Fruit fly (Drosophila melanogaster) whole organism, prepupa: ENCODE results near the gene CG11309.

Experiments used
- CG10669 ChIP-seq: fragments of 200-800 bp; sonication (Bioruptor generic); optimal IDR thresholded peaks from 3 replicates; lab custom pipeline; 2018; ENCODE audit warnings: missing biosample characterization, mild to moderate bottlenecking, missing genetic modification characterization, moderate library complexity
- CG11294 ChIP-seq: fragments of 200-800 bp; sonication (Bioruptor generic); IDR thresholded peaks from 2 replicates; pipeline ENCODE4 v1.3.6; 2022; ENCODE audit warnings: missing biosample characterization, missing genetic modification characterization
- CG11902 ChIP-seq: fragments of 200-800 bp; sonication (Bioruptor generic); optimal IDR thresholded peaks from 3 replicates; lab custom pipeline; 2016; ENCODE audit warnings: missing biosample characterization, missing genetic modification characterization
- CG15336 ChIP-seq: fragments of 200-800 bp; sonication (Bioruptor generic); IDR thresholded peaks from 2 replicates; pipeline ENCODE4 v1.3.6; 2022; ENCODE audit warnings: missing biosample characterization, missing genetic modification characterization
- CG16779 ChIP-seq: fragments of 200-800 bp; sonication (Bioruptor generic); optimal IDR thresholded peaks from 3 replicates; lab custom pipeline; 2017; ENCODE audit warnings: missing biosample characterization, mild to moderate bottlenecking, missing genetic modification characterization
- CG32006 ChIP-seq: fragments of 200-800 bp; sonication (Bioruptor generic); optimal IDR thresholded peaks from 3 replicates; lab custom pipeline; 2017; ENCODE audit warnings: missing biosample characterization, mild to moderate bottlenecking, missing genetic modification characterization
- CG34406 ChIP-seq: fragments of 200-800 bp; sonication (Bioruptor generic); optimal IDR thresholded peaks from 3 replicates; lab custom pipeline; 2016; ENCODE audit warnings: missing biosample characterization, missing genetic modification characterization
- CG6808 ChIP-seq: fragments of 200-800 bp; sonication (Bioruptor generic); optimal IDR thresholded peaks from 3 replicates; lab custom pipeline; 2017; ENCODE audit warnings: missing biosample characterization, missing genetic modification characterization, mild to moderate bottlenecking, moderate library complexity, missing genetic modification reagents
- CG6854 ChIP-seq: fragments of 200-800 bp; sonication (Bioruptor generic); optimal IDR thresholded peaks from 2 replicates; lab custom pipeline; 2017; ENCODE audit warnings: missing biosample characterization, mild to moderate bottlenecking, missing genetic modification characterization
- CG8119 ChIP-seq: fragments of 200-800 bp; sonication (Bioruptor generic); IDR thresholded peaks from 3 replicates; pipeline ENCODE4 v1.3.6; 2022; ENCODE audit warnings: missing biosample characterization, missing genetic modification characterization
- CG8319 ChIP-seq: fragments of 200-800 bp; sonication (Bioruptor generic); optimal IDR thresholded peaks from 3 replicates; lab custom pipeline; 2016; ENCODE audit warnings: missing biosample characterization, missing genetic modification characterization
- CG9139 ChIP-seq: fragments of 200-800 bp; sonication (Bioruptor generic); optimal IDR thresholded peaks from 3 replicates; lab custom pipeline; 2017; ENCODE audit warnings: missing biosample characterization, mild to moderate bottlenecking, missing genetic modification characterization
- Eip78C ChIP-seq: fragments of 200-800 bp; sonication (Bioruptor generic); peaks from one replicate; lab custom pipeline; 2016; ENCODE audit warnings: missing biosample characterization, missing genetic modification characterization
- Eip93F ChIP-seq: fragments of 200-800 bp; sonication (Bioruptor generic); optimal IDR thresholded peaks from 2 replicates; lab custom pipeline; 2016; ENCODE audit warnings: missing biosample characterization, mild to moderate bottlenecking, missing genetic modification characterization
- Ets96B ChIP-seq: fragments of 200-800 bp; optimal IDR thresholded peaks from 2 replicates; lab custom pipeline; 2019; ENCODE audit warnings: missing biosample characterization, mild to moderate bottlenecking, missing genetic modification characterization, moderate library complexity
- Gug ChIP-seq: fragments of 200-800 bp; sonication (Bioruptor generic); IDR thresholded peaks from 2 replicates; pipeline ENCODE4 v1.3.6; 2022; ENCODE audit warnings: missing biosample characterization, missing genetic modification characterization
- Hr4 ChIP-seq: fragments of 200-800 bp; sonication (Bioruptor generic); optimal IDR thresholded peaks from 3 replicates; lab custom pipeline; 2016; ENCODE audit warnings: missing biosample characterization, missing genetic modification characterization
- Lpt ChIP-seq: fragments of 200-800 bp; sonication (Bioruptor generic); optimal IDR thresholded peaks from 3 replicates; lab custom pipeline; 2016; ENCODE audit warnings: missing biosample characterization, missing genetic modification characterization
- Met ChIP-seq: fragments of 200-800 bp; sonication (Bioruptor generic); optimal IDR thresholded peaks from 3 replicates; lab custom pipeline; 2016; ENCODE audit warnings: missing biosample characterization, missing genetic modification characterization
- Smox ChIP-seq: fragments of 200-800 bp; sonication (Bioruptor generic); optimal IDR thresholded peaks from 3 replicates; lab custom pipeline; 2016; ENCODE audit warnings: missing biosample characterization, missing genetic modification characterization
- Sox102F ChIP-seq: fragments of 200-800 bp; sonication (Bioruptor generic); optimal IDR thresholded peaks from 2 replicates; lab custom pipeline; 2016; ENCODE audit warnings: missing biosample characterization, mild to moderate bottlenecking, missing genetic modification characterization
- Sox14 ChIP-seq: fragments of 200-800 bp; sonication (Bioruptor generic); optimal IDR thresholded peaks from 3 replicates; lab custom pipeline; 2016; ENCODE audit warnings: missing biosample characterization, missing genetic modification characterization
- Sox15 ChIP-seq: fragments of 200-800 bp; sonication (Bioruptor generic); optimal IDR thresholded peaks from 3 replicates; lab custom pipeline; 2016; ENCODE audit warnings: missing biosample characterization, missing genetic modification characterization
- cyc ChIP-seq: fragments of 200-800 bp; sonication (Bioruptor generic); optimal IDR thresholded peaks from 3 replicates; lab custom pipeline; 2016; ENCODE audit warnings: missing biosample characterization, missing genetic modification characterization
- dac ChIP-seq: fragments of 200-800 bp; sonication (Bioruptor generic); optimal IDR thresholded peaks from 2 replicates; lab custom pipeline; 2017; ENCODE audit warnings: missing biosample characterization, mild to moderate bottlenecking, missing genetic modification characterization
- esn ChIP-seq: fragments of 200-800 bp; sonication (Bioruptor generic); optimal IDR thresholded peaks from 2 replicates; lab custom pipeline; 2016; ENCODE audit warnings: missing biosample characterization, mild to moderate bottlenecking, missing genetic modification characterization, moderate library complexity
- fd85E ChIP-seq: fragments of 200-800 bp; sonication (Bioruptor generic); optimal IDR thresholded peaks from 3 replicates; lab custom pipeline; 2016; ENCODE audit warnings: missing biosample characterization, missing genetic modification characterization
- fkh ChIP-seq: fragments of 200-800 bp; sonication (Bioruptor generic); optimal IDR thresholded peaks from 3 replicates; lab custom pipeline; 2017; ENCODE audit warnings: missing biosample characterization, mild to moderate bottlenecking, missing genetic modification characterization, moderate library complexity
- net ChIP-seq: fragments of 200-800 bp; sonication (Bioruptor generic); optimal IDR thresholded peaks from 3 replicates; lab custom pipeline; 2016; ENCODE audit warnings: missing biosample characterization, missing genetic modification characterization
- salr ChIP-seq, 2 experiments: fragments of 200-800 bp; sonication (Bioruptor generic); optimal IDR thresholded peaks; 3 replicates each; lab custom pipeline; 2016 to 2018; ENCODE audit warnings: missing biosample characterization in 2 of 2, missing genetic modification characterization in 2 of 2, mild to moderate bottlenecking in 1 of 2
- spab ChIP-seq: fragments of 200-800 bp; sonication (Bioruptor generic); optimal IDR thresholded peaks from 2 replicates; lab custom pipeline; 2017; ENCODE audit warnings: missing biosample characterization, mild to moderate bottlenecking, missing genetic modification characterization, missing genetic modification reagents
- ss ChIP-seq, 2 experiments: fragments of 200-800 bp; sonication (Bioruptor generic); optimal IDR thresholded peaks; 2 replicates in 1 of 2; 3 replicates in 1 of 2; lab custom pipeline; 2017 to 2018; ENCODE audit warnings: mild to moderate bottlenecking in 2 of 2, missing biosample characterization in 2 of 2, missing genetic modification characterization in 2 of 2, moderate library complexity in 1 of 2
- svp ChIP-seq: fragments of 200-800 bp; sonication (Bioruptor generic); peaks from one replicate; lab custom pipeline; 2016; ENCODE audit warnings: missing biosample characterization, missing genetic modification characterization
- vri ChIP-seq: fragments of 200-800 bp; sonication (Bioruptor generic); optimal IDR thresholded peaks from 3 replicates; lab custom pipeline; 2016; ENCODE audit warnings: missing biosample characterization, mild to moderate bottlenecking, missing genetic modification characterization

Gene CG11309

DNA sequence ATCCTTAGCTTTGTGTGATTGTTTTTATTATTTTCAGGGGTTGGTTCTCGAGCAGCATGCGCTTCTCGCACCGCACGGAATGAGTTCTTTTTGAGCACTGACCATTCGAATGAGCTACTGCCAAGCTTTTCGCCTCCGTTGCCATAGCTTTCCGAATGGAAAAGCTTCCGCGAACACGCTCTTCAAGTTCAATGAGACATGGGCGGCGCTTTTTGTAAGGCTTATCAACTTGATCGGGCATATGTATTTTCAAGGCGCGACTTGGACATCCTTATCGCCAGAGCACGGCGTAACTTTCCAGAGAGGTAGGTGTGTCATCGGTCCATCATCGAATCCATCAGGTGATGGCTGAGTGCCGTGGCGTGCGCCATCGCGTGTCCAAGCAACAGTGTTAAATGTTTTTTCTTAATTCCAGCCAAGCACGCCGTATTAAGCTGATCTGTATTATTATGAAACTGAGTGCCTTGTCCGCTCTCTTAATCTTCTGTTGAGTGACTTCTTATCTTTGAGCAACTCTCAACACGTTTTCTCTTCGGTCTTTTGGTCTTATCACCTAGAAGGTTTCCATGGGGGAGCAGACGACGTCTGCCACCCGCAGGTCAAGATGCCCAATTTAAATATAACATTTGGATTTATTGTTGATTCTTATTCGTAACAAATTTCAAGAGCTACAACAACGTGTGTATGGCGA is 24.4 kb downstream of the CG11309 start, which contains the start of gene AcCoAS (continued):
- TF ChIP-seq spab (GFP tag; lab: Kevin White, UChicago) (no peak), Eip93F (GFP tag; lab: Kevin White, UChicago) (peak; percentile 25), Eip78C (GFP tag; lab: Kevin White, UChicago) (peak; percentile 95), CG15336 (GFP tag; lab: Robert Waterston, UW) (peak; percentile 25; the same call in 1 of the 2 replicates), CG11902 (no peak), Met (GFP tag; lab: Kevin White, UChicago) (peak; percentile 45), esn (GFP tag; lab: Kevin White, UChicago) (peak; percentile 59), CG8119 (GFP tag; lab: Robert Waterston, UW) (peak; percentile 42; the same call in 1 of the 3 replicates), Lpt (GFP tag; lab: Kevin White, UChicago) (no peak), CG6854 (GFP tag; lab: Kevin White, UChicago) (peak; percentile 29), CG32006 (peak; percentile 1), cyc (GFP tag; lab: Kevin White, UChicago) (peak; percentile 41), fd85E (no peak), dac (no peak), fkh (no peak), Sox102F (GFP tag; lab: Kevin White, UChicago) (peak; percentile 52), Smox (GFP tag; lab: Kevin White, UChicago) (peak; percentile 41), Gug (GFP tag; lab: Robert Waterston, UW) (no peak), salr (GFP tag; optimal IDR thresholded peaks at IDR 0.05; lab: Kevin White, UChicago) (no peak), svp (peak; percentile 97), CG34406 (GFP tag; lab: Kevin White, UChicago) (peak; percentile 21), Sox14 (GFP tag; lab: Kevin White, UChicago) (peak; percentile 37), net (GFP tag; lab: Kevin White, UChicago) (peak; percentile 30), CG10669 (GFP tag; lab: Kevin White, UChicago) (peak; percentile 18), CG11294 (GFP tag; lab: Robert Waterston, UW) (no peak), ss (GFP tag; optimal IDR thresholded peaks at IDR 0.05; lab: Kevin White, UChicago) (peak; percentile 44 to 58), CG16779 (tag; lab: Kevin White, UChicago) (peak; percentile 44), Hr4 (GFP tag; lab: Kevin White, UChicago) (no peak), Sox15 (GFP tag; lab: Kevin White, UChicago) (no peak)

DNA sequence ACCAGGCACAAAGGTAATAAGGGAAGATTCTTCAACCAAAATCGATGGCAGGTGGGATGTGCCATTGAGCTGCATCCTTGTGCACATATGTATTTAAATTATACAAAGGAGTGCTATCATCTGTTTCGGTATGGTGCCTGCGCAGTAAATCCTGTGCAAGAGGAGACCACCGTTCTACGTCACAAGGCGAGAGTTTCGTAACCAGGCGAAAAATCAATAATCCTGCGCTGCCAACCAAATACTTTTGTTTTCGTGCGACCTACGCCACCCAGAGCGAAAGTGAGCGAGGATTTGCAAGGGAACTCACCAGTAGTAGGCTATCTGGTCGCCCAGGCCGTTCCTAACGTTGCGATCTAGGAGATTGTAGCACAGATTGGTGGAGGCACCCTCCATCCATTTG is 25.3 kb downstream of the CG11309 start:
- peak; percentile 59 for TF ChIP-seq svp
- no peak for TF ChIP-seq Ets96B
- TF ChIP-seq vri (GFP tag; lab: Kevin White, UChicago), result no peak
- TF ChIP-seq CG6808 (GFP tag; lab: Kevin White, UChicago), result no peak
- TF ChIP-seq CG9139 (GFP tag; lab: Kevin White, UChicago), result no peak

DNA sequence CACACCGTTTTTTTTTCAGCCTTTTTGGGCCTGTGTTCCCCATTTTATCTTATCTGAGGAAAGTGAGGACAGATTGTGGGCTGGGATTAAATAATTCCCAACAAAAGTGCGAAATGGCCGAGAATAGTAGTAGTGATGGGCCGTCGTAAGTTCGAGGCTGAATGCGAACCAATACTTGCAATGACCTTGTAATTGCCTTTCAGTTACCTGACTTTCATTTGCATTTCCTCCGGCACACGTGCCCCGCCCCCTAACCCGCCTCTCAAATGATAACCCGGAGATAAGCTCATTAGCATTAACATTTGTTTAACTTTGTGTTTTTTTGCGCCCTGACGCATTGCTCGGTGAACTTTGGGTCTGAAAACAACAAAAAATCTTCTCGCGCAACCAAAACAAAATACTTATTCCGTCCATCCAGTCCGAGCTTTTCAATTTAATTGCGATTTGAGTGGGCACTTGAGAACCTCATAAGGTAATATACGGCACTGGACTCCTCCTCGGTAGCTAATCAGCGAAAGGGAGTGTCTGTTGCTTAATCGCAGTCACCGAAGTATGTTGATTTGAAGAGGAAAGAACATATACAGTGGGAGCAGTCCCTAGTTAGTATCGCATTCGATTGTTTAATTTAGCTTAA is 26.4 kb downstream of the CG11309 start:
- TF ChIP-seq svp (peak; percentile 74), CG8319 (GFP tag; lab: Kevin White, UChicago) (no peak), vri (GFP tag; lab: Kevin White, UChicago) (peak; percentile 70)
